Worm (Caenorhabditis elegans) whole organism, midembryonic: Measurements from ENCODE around the gene dyf-3.
A peak's percentile ranks its signal among the peaks of the same experiment; 100 is the strongest.

Experiments
- T22C8.4 ChIP-seq: fragments of 200-800 bp; sonication (Bioruptor generic); IDR thresholded peaks from 2 replicates; pipeline ENCODE4 v1.3.6; 2022; ENCODE audit warnings: missing genetic modification characterization, missing compliant biosample characterization
- cog-1 ChIP-seq: sonication (generic microtip); optimal IDR thresholded peaks from 2 replicates; lab custom pipeline; 2016; ENCODE audit warnings: missing genetic modification characterization, missing compliant biosample characterization
- flt-1 ChIP-seq: fragments of 200-800 bp; sonication (Bioruptor generic); IDR thresholded peaks from 2 replicates; pipeline ENCODE4 v1.3.6; 2022; ENCODE audit warnings: missing genetic modification characterization, missing compliant biosample characterization
- klf-2 ChIP-seq: fragments of 200-800 bp; sonication (Bioruptor generic); conservative IDR thresholded peaks from 2 replicates; pipeline ENCODE4 v1.3.6; 2022; ENCODE audit warnings: missing genetic modification reagents, missing genetic modification characterization, missing compliant biosample characterization
- med-1 ChIP-seq: sonication (generic microtip); optimal IDR thresholded peaks from 2 replicates; lab custom pipeline; 2017; ENCODE audit warnings: missing genetic modification characterization, mild to moderate bottlenecking, missing compliant biosample characterization, antibody characterized with exemption, missing genetic modification reagents; ENCODE audit not compliant: insufficient read depth
- ref-1 ChIP-seq: fragments of 200-800 bp; sonication (Bioruptor generic); conservative IDR thresholded peaks from 2 replicates; pipeline ENCODE4 v1.3.6; 2022; ENCODE audit warnings: missing genetic modification reagents, missing genetic modification characterization, missing compliant biosample characterization
- tab-1 ChIP-seq: fragments of 200-800 bp; sonication (Bioruptor generic); IDR thresholded peaks from 2 replicates; pipeline ENCODE4 v1.3.6; 2022; ENCODE audit warnings: missing genetic modification characterization, missing compliant biosample characterization
- ztf-23 ChIP-seq: fragments of 200-800 bp; sonication (Bioruptor generic); IDR thresholded peaks from 2 replicates; pipeline ENCODE4 v1.3.6; 2022; ENCODE audit warnings: missing genetic modification reagents, missing genetic modification characterization, missing compliant biosample characterization
- ztf-29 ChIP-seq: fragments of 200-800 bp; sonication (Bioruptor generic); IDR thresholded peaks from 2 replicates; pipeline ENCODE4 v1.3.6; 2022; ENCODE audit warnings: missing genetic modification reagents, missing genetic modification characterization, missing compliant biosample characterization

dyf-3 gene

DNA sequence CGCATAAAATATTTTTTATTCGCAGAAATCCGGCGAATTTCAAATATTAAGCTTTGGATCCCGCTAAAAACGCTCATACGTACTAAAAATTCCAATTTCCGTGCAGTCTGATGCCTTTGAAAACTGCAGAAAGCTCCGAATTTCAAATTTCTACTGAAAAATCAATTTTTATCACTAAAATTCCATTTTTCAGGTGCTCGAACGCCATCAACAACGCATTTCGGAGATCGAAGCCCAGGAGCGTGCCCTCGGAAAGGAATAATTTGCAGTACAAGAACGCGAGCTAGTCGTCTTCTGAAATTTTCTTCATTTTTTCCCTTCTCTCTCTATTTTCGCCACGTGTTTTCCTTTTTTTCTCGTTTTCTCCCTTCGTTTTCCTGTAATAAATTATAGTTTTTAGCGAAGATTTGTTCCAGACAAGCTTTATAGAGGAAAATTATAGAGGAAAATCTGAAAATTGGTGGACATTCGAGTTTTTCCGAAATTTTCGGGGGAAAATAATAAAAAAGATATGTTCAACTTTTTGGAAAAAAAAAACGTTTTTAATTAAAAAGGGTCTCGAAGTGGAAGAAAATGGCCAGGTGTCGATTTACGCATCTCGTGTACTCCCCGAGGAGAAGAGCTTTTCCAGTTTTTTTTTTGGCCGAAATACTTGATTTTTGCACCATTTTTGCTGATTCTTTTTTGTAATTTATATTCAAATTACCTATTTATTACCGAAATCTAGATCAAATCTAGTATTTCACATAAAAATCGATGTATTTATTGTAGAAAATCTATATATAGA is 12.3 kb downstream of the dyf-3 start:
- TF ChIP-seq klf-2 (GFP tag; lab: Robert Waterston, UW) (no peak), med-1 (GFP tag; lab: Kevin White, UChicago) (no peak), tab-1 (GFP tag; lab: Robert Waterston, UW) (no peak), cog-1 (no peak), T22C8.4 (GFP tag; lab: Robert Waterston, UW) (no peak), flt-1 (GFP tag; lab: Robert Waterston, UW) (no peak), ref-1 (GFP tag; lab: Robert Waterston, UW) (no peak), ztf-23 (GFP tag; lab: Robert Waterston, UW) (no peak), ztf-29 (GFP tag; lab: Robert Waterston, UW) (no peak)

DNA sequence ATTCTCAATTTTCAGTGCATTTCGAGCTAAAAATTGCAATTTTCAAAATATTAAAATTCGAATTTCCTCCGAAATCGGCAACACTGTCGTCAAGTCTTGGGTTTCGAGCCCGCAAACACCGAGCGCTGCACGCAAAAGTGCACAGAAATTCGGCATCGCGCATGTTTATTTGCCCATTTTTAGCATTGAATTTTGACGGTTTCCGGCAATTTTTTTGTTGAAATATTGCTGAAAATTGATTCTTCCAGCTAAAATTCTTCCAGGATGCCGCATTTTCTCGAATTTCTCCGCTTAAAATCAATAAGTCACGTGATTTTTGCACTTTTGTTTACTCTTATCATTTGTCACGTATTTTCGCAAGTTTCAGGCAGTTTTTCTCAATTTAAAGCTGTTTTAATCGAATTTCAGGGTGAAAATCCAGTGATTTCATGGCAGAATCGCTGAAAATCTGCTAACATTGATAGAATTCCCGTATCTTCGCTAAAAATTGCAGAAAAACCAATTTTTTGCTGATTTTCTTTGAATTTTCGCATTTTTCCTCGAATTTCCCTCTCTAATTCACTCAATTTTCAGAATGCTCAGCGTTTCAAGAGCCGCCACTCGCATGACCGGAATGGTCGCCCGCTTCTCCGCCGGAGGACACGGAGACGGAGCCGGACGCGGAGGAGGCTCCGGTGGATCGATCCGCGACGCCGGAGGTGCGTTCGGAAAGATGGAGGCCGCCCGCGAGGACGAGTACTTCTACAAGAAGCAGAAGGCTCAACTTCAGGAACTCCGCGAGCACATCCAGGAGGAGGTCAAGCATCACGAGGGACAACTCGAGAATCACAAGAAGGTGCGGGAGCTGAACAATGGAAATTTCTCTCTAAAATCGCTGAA is 13.5 kb downstream of the dyf-3 start, which contains the start of gene mai-2:
Gene mai-2 (plus strand): TSS at position 574 of the 879 bp plus-strand sequence.
- no peak for TF ChIP-seq ztf-29 (GFP tag; lab: Robert Waterston, UW)
- no peak for TF ChIP-seq med-1 (GFP tag; lab: Kevin White, UChicago)
- TF ChIP-seq tab-1 (GFP tag; lab: Robert Waterston, UW) = no peak
- no peak for TF ChIP-seq klf-2 (GFP tag; lab: Robert Waterston, UW)
- TF ChIP-seq ztf-23 (GFP tag; lab: Robert Waterston, UW) = no peak
- TF ChIP-seq flt-1 (GFP tag; lab: Robert Waterston, UW) = no peak
- no peak for TF ChIP-seq T22C8.4 (GFP tag; lab: Robert Waterston, UW)
- TF ChIP-seq ref-1 (GFP tag; lab: Robert Waterston, UW) = no peak
- TF ChIP-seq cog-1 = no peak

DNA sequence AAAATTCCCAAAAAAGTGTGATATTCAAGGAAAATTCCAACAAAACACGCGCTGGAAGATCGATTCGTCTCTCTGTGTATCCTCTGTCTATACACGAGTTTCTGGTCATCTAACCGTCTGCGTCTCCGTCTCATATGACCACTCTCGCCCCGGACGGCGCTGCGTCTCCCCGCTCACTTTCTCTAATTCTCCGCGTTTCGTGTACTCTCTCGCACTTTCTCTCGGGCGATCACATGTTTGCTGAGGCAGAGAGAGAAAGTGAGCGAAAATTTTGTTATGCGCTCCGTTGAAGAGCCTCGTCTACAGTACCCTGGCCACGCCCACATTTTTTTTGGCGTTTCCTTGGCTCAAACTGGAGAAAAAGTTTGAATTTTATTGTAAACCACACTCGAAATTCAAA is 14.4 kb downstream of the dyf-3 start:
- TF ChIP-seq cog-1 (peak; percentile 62), med-1 (GFP tag; lab: Kevin White, UChicago) (no peak)

DNA sequence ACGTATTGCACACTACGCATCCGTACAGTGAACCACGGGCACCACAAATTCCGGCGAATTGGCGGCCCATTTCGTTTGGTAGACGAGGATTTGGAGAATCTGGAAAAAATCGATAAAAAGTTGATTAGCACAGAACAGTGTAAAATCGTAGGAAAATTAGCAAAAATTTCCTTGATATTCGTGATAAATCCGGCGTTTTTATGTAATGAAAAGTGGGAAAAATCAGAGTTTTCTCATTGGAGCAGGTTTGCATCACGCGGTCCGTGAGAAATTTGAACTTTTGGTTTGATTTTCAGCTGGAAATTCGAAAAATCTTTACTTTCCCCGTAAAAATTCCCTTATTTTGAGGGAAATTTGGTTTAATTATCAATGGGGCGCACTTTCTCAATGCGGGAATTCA is 15.0 kb downstream of the dyf-3 start, which contains the start of gene B0546.4:
Gene B0546.4 (minus strand): TSS at position 101 of the 400 bp plus-strand sequence.
- TF ChIP-seq ztf-23 (GFP tag; lab: Robert Waterston, UW) (no peak), klf-2 (GFP tag; lab: Robert Waterston, UW) (no peak), T22C8.4 (GFP tag; lab: Robert Waterston, UW) (no peak)

DNA sequence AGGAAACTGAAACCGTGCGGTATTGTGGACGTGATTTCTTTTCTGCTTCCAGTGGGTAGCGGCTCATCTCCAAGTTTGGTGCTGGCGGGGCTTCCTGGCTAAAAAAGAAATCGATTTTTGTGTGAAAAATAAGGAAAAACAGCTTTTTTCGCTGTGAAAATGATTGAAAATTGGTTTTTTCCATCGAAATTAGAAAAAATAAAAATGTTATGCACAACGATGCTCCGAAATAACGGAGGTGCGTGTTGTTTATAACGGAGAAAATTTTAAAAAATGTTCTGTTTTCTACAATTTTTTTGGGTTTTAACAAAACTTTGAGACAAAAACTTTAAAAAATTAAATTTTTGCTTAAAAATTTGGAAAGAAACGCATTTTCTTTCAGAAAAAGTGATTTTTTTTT is 15.8 kb downstream of the dyf-3 start:
- TF ChIP-seq med-1 (GFP tag; lab: Kevin White, UChicago) = no peak
- TF ChIP-seq T22C8.4 (GFP tag; lab: Robert Waterston, UW) = no peak
- TF ChIP-seq tab-1 (GFP tag; lab: Robert Waterston, UW) = no peak
- TF ChIP-seq cog-1 = no peak
- no peak for TF ChIP-seq klf-2 (GFP tag; lab: Robert Waterston, UW)
- TF ChIP-seq ztf-29 (GFP tag; lab: Robert Waterston, UW) = no peak
- no peak for TF ChIP-seq flt-1 (GFP tag; lab: Robert Waterston, UW)
- TF ChIP-seq ztf-23 (GFP tag; lab: Robert Waterston, UW) = no peak
- TF ChIP-seq ref-1 (GFP tag; lab: Robert Waterston, UW) = no peak

DNA sequence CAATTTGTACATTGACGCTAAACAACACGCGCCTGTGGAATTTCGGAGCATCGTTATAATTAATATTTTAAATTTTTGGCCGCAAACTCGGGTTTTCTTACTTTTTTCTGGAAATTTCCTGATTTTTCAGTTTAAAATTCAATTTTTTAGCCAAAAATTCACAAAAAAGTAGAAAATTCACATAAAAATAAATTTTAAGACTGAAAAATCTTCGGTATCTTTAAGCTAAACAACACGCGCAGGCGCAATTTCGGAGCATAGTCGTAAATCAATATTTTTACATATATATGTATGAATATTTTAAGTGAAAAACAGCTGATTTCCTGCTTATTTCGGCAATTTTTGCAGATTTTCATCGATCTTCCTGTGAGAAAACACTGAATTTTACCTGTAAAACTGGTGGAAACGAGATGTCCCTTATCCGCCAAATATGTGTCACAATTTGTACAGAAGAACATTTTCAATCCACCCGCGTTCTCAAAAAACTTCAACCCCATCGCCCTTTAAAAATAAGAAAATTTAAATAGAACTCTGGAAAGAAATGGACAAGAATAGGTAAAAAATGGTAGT is 16.6 kb downstream of the dyf-3 start, which contains the start of gene B0546.3:
Gene B0546.3 (minus strand): TSS at position 504 of the 570 bp plus-strand sequence.
- no peak for TF ChIP-seq T22C8.4 (GFP tag; lab: Robert Waterston, UW)
- no peak for TF ChIP-seq cog-1
- no peak for TF ChIP-seq tab-1 (GFP tag; lab: Robert Waterston, UW)
- no peak for TF ChIP-seq ztf-29 (GFP tag; lab: Robert Waterston, UW)
- TF ChIP-seq klf-2 (GFP tag; lab: Robert Waterston, UW) = no peak

DNA sequence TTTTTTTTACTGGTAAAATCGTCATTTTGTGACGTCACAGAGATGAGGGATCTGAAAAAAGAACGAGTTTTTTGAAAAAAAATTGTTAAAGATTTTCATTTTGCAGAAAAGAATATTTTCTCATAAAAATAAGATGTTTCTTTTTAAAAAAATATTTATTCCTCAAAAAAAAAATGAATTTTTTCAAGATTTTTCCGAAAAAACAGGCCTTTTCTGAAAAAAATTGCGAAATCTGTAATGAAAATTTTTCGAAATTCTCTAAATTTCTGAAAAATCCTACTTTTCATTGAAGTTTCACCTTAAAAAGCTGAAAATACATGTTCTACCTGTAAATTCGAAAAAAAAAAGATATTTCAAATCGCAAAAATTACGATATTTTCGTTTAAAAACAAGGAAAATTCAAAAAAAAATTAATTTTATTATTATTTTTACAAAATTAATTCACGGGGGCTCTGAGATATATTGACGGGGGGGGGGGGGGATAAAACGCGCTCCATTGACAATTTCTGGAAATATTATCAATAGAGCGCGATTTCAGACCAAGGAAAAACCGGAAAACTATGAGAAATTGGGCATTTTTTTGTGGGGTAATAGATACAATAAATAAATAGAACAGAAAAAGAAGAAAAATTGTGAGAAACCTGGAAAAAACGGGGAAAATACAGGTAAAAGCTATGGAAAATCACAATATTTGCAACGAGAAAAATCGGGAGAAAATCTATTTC is 20.8 kb downstream of the dyf-3 start, which contains the start of gene otub-4:
Gene otub-4 (minus strand): TSS at position 51 of the 725 bp plus-strand sequence.
- no peak for TF ChIP-seq cog-1
- no peak for TF ChIP-seq med-1 (GFP tag; lab: Kevin White, UChicago)
- TF ChIP-seq ztf-29 (GFP tag; lab: Robert Waterston, UW) = no peak
- no peak for TF ChIP-seq ref-1 (GFP tag; lab: Robert Waterston, UW)
- TF ChIP-seq klf-2 (GFP tag; lab: Robert Waterston, UW) = no peak
- no peak for TF ChIP-seq flt-1 (GFP tag; lab: Robert Waterston, UW)
- no peak for TF ChIP-seq ztf-23 (GFP tag; lab: Robert Waterston, UW)
- TF ChIP-seq T22C8.4 (GFP tag; lab: Robert Waterston, UW) = no peak
- no peak for TF ChIP-seq tab-1 (GFP tag; lab: Robert Waterston, UW)

DNA sequence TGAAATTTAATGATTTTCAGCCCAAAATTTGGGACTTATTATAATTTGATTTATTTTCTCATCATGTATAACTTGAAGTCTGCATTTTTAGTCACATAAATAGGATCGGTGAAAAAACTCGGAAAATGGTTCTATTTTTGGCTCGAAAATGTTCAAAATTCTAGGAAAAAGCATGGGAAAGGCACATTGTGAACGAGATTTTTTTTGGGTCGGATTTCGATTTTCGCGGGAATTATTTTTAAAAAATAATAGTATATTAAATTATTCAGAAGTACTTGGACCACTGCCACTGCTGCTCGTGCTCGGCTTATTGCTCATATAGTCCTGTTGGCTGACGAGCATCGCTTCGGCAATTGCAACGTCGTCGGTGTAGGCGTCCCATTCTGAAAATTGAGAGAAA is 25.7 kb downstream of the dyf-3 start:
- TF ChIP-seq ztf-23 (GFP tag; lab: Robert Waterston, UW) (no peak), flt-1 (GFP tag; lab: Robert Waterston, UW) (no peak), med-1 (GFP tag; lab: Kevin White, UChicago) (no peak), ztf-29 (GFP tag; lab: Robert Waterston, UW) (no peak), klf-2 (GFP tag; lab: Robert Waterston, UW) (no peak), T22C8.4 (GFP tag; lab: Robert Waterston, UW) (no peak), tab-1 (GFP tag; lab: Robert Waterston, UW) (no peak), ref-1 (GFP tag; lab: Robert Waterston, UW) (no peak), cog-1 (no peak)
